Fruit fly (Drosophila melanogaster) whole organism, embryonic: Measurements from ENCODE around the gene Plap.

Source experiments
- Atf3 ChIP-seq: fragments of 200-800 bp; sonication (Bioruptor generic); optimal IDR thresholded peaks from 3 replicates; lab custom pipeline; 2016; ENCODE audit warnings: missing biosample characterization, missing genetic modification characterization
- B-H2 ChIP-seq: fragments of 200-800 bp; sonication (Bioruptor generic); optimal IDR thresholded peaks from 2 replicates; lab custom pipeline; 2018; ENCODE audit warnings: missing biosample characterization, mild to moderate bottlenecking, missing genetic modification characterization
- CG10565 ChIP-seq: fragments of 200-800 bp; sonication (Bioruptor generic); optimal IDR thresholded peaks from 3 replicates; lab custom pipeline; 2016; ENCODE audit warnings: missing biosample characterization, mild to moderate bottlenecking, missing genetic modification characterization
- CG12659 ChIP-seq: fragments of 200-800 bp; sonication (Bioruptor generic); optimal IDR thresholded peaks from 3 replicates; lab custom pipeline; 2017; ENCODE audit warnings: mild to moderate bottlenecking, missing biosample characterization, missing genetic modification reagents, missing genetic modification characterization
- CG13424 ChIP-seq: fragments of 200-800 bp; sonication (Bioruptor generic); optimal IDR thresholded peaks from 2 replicates; lab custom pipeline; 2019; ENCODE audit warnings: missing biosample characterization, mild to moderate bottlenecking, missing genetic modification characterization, moderate library complexity
- CG13775 ChIP-seq: fragments of 200-800 bp; sonication (Bioruptor generic); optimal IDR thresholded peaks from 3 replicates; lab custom pipeline; 2017; ENCODE audit warnings: missing biosample characterization, mild to moderate bottlenecking, missing genetic modification characterization
- CG14710 ChIP-seq: fragments of 200-800 bp; sonication (Bioruptor generic); optimal IDR thresholded peaks from 3 replicates; lab custom pipeline; 2019; ENCODE audit warnings: missing biosample characterization, mild to moderate bottlenecking, missing genetic modification characterization, moderate library complexity
- CG2712 ChIP-seq: fragments of 200-800 bp; optimal IDR thresholded peaks from 3 replicates; lab custom pipeline; 2019; ENCODE audit warnings: missing biosample characterization, mild to moderate bottlenecking, missing genetic modification characterization, moderate library complexity
- CG2889 ChIP-seq: fragments of 200-800 bp; sonication (Bioruptor generic); IDR thresholded peaks from 3 replicates; pipeline ENCODE4 v1.3.6; 2022; ENCODE audit warnings: missing biosample characterization, missing genetic modification characterization
- CG31224 ChIP-seq: fragments of 200-800 bp; sonication (Bioruptor generic); IDR thresholded peaks from 2 replicates; pipeline ENCODE4 v1.3.6; 2022; ENCODE audit warnings: missing biosample characterization, missing genetic modification characterization
- CG33213 ChIP-seq: fragments of 200-800 bp; sonication (Bioruptor generic); optimal IDR thresholded peaks from 3 replicates; lab custom pipeline; 2016; ENCODE audit warnings: missing biosample characterization, missing genetic modification characterization
- CG34376 ChIP-seq: fragments of 200-800 bp; sonication (Bioruptor generic); optimal IDR thresholded peaks from 2 replicates; lab custom pipeline; 2018; ENCODE audit warnings: missing biosample characterization, mild to moderate bottlenecking, missing genetic modification characterization
- CG4730 ChIP-seq: fragments of 200-800 bp; sonication (Bioruptor generic); IDR thresholded peaks from 2 replicates; pipeline ENCODE4 v1.3.6; 2022; ENCODE audit warnings: missing biosample characterization, missing genetic modification characterization
- CG6175 ChIP-seq: fragments of 200-800 bp; sonication (Bioruptor generic); IDR thresholded peaks from 3 replicates; pipeline ENCODE4 v1.3.6; 2022; ENCODE audit warnings: missing biosample characterization, missing genetic modification characterization
- CG6689 ChIP-seq: fragments of 200-800 bp; sonication (Bioruptor generic); IDR thresholded peaks from 2 replicates; pipeline ENCODE4 v1.3.6; 2022; ENCODE audit warnings: missing biosample characterization, missing genetic modification characterization
- CG7556 ChIP-seq: fragments of 200-800 bp; sonication (Bioruptor generic); optimal IDR thresholded peaks from 2 replicates; lab custom pipeline; 2017; ENCODE audit warnings: missing biosample characterization, mild to moderate bottlenecking, missing genetic modification characterization
- CG8290 ChIP-seq, 3 experiments: fragments of 200-800 bp; sonication (Bioruptor generic); optimal IDR thresholded peaks; 2 replicates each; lab custom pipeline; 2016 to 2019; ENCODE audit warnings: missing biosample characterization in 3 of 3, missing genetic modification characterization in 3 of 3, mild to moderate bottlenecking in 2 of 3, moderate library complexity in 1 of 3
- CG8388 ChIP-seq: fragments of 200-800 bp; sonication (Bioruptor generic); optimal IDR thresholded peaks from 2 replicates; lab custom pipeline; 2019; ENCODE audit warnings: missing biosample characterization, mild to moderate bottlenecking, missing genetic modification characterization, moderate library complexity
- D19A ChIP-seq: fragments of 200-800 bp; optimal IDR thresholded peaks from 3 replicates; lab custom pipeline; 2019; ENCODE audit warnings: missing biosample characterization, mild to moderate bottlenecking, missing genetic modification characterization, moderate library complexity
- Dek ChIP-seq: fragments of 200-800 bp; sonication (Bioruptor generic); optimal IDR thresholded peaks from 3 replicates; lab custom pipeline; 2019; ENCODE audit warnings: missing biosample characterization, mild to moderate bottlenecking, missing genetic modification characterization, moderate library complexity
- Dll ChIP-seq: fragments of 200-800 bp; sonication (Bioruptor generic); IDR thresholded peaks from 4 replicates; pipeline ENCODE4 v1.3.6; 2022; ENCODE audit warnings: missing biosample characterization, missing genetic modification characterization; ENCODE audit not compliant: partially characterized antibody
- E2f2 ChIP-seq: fragments of 200-800 bp; sonication (Bioruptor generic); IDR thresholded peaks from 2 replicates; pipeline ENCODE4 v1.3.6; 2022; ENCODE audit warnings: missing biosample characterization, missing genetic modification characterization
- Elba2 ChIP-seq: fragments of 200-800 bp; sonication (Bioruptor generic); optimal IDR thresholded peaks from 3 replicates; lab custom pipeline; 2016; ENCODE audit warnings: missing biosample characterization, missing genetic modification characterization
- Fer3 ChIP-seq: fragments of 200-800 bp; sonication (Bioruptor generic); optimal IDR thresholded peaks from 2 replicates; lab custom pipeline; 2018; ENCODE audit warnings: missing biosample characterization, mild to moderate bottlenecking, missing genetic modification characterization, moderate library complexity
- HmgZ ChIP-seq: fragments of 200-800 bp; sonication (Bioruptor generic); optimal IDR thresholded peaks from 2 replicates; lab custom pipeline; 2018; ENCODE audit warnings: missing biosample characterization, mild to moderate bottlenecking, missing genetic modification characterization
- Hsf ChIP-seq: fragments of 200-800 bp; sonication (Bioruptor generic); optimal IDR thresholded peaks from 3 replicates; lab custom pipeline; 2016; ENCODE audit warnings: missing biosample characterization, missing genetic modification characterization
- MTF-1 ChIP-seq: fragments of 200-800 bp; sonication (Bioruptor generic); optimal IDR thresholded peaks from 2 replicates; lab custom pipeline; 2018; ENCODE audit warnings: missing biosample characterization, mild to moderate bottlenecking, missing genetic modification characterization, borderline replicate concordance
- Myb ChIP-seq: fragments of 200-800 bp; sonication (Bioruptor generic); optimal IDR thresholded peaks from 2 replicates; lab custom pipeline; 2016; ENCODE audit warnings: missing biosample characterization, missing genetic modification characterization
- Nf-YB ChIP-seq: fragments of 200-800 bp; sonication (Bioruptor generic); optimal IDR thresholded peaks from 3 replicates; lab custom pipeline; 2019; ENCODE audit warnings: missing biosample characterization, mild to moderate bottlenecking, missing genetic modification characterization, moderate library complexity
- PHDP ChIP-seq: fragments of 200-800 bp; sonication (Bioruptor generic); optimal IDR thresholded peaks from 3 replicates; lab custom pipeline; 2018; ENCODE audit warnings: missing biosample characterization, mild to moderate bottlenecking, missing genetic modification characterization, moderate library complexity
- Six4 ChIP-seq: fragments of 200-800 bp; sonication (Bioruptor generic); optimal IDR thresholded peaks from 2 replicates; lab custom pipeline; 2016; ENCODE audit warnings: missing biosample characterization, missing genetic modification characterization
- al ChIP-seq: fragments of 200-800 bp; sonication (Bioruptor generic); IDR thresholded peaks from 2 replicates; pipeline ENCODE4 v1.3.6; 2022; ENCODE audit warnings: missing biosample characterization, missing genetic modification characterization
- bbx ChIP-seq: fragments of 200-800 bp; sonication (Bioruptor generic); IDR thresholded peaks from 2 replicates; pipeline ENCODE4 v1.3.6; 2022; ENCODE audit warnings: missing biosample characterization, missing genetic modification characterization; ENCODE audit not compliant: partially characterized antibody
- cato ChIP-seq: fragments of 200-800 bp; sonication (Bioruptor generic); optimal IDR thresholded peaks from 2 replicates; lab custom pipeline; 2016; ENCODE audit warnings: missing biosample characterization, missing genetic modification characterization, borderline replicate concordance
- eve ChIP-seq, 2 experiments: fragments of >200 bp; optimal IDR thresholded peaks; 2 replicates each; lab custom pipeline; 2017; ENCODE audit warnings: missing biosample characterization in 2 of 2, missing genetic modification characterization in 2 of 2
- hb ChIP-seq: fragments of 200-800 bp; sonication (Bioruptor generic); IDR thresholded peaks from 3 replicates; pipeline ENCODE4 v1.3.6; 2022; ENCODE audit warnings: missing biosample characterization, missing genetic modification characterization; ENCODE audit not compliant: partially characterized antibody
- her ChIP-seq: fragments of 200-800 bp; sonication (Bioruptor generic); optimal IDR thresholded peaks from 2 replicates; lab custom pipeline; 2016; ENCODE audit warnings: missing biosample characterization, missing genetic modification characterization
- nau ChIP-seq: fragments of 200-800 bp; sonication (Bioruptor generic); optimal IDR thresholded peaks from 3 replicates; lab custom pipeline; 2017; ENCODE audit warnings: missing biosample characterization, mild to moderate bottlenecking, missing genetic modification characterization, missing genetic modification reagents
- nerfin-1 ChIP-seq: fragments of 200-800 bp; sonication (Bioruptor generic); optimal IDR thresholded peaks from 3 replicates; lab custom pipeline; 2019; ENCODE audit warnings: missing biosample characterization, mild to moderate bottlenecking, missing genetic modification characterization, moderate library complexity
- pho ChIP-seq: fragments of 200-800 bp; sonication (Bioruptor generic); optimal IDR thresholded peaks from 2 replicates; lab custom pipeline; 2016; ENCODE audit warnings: missing biosample characterization, missing genetic modification characterization
- phol ChIP-seq: fragments of 200-800 bp; sonication (Bioruptor generic); optimal IDR thresholded peaks from 3 replicates; lab custom pipeline; 2018; ENCODE audit warnings: missing biosample characterization, mild to moderate bottlenecking, missing genetic modification characterization, moderate library complexity
- slbo ChIP-seq: fragments of 200-800 bp; sonication (Bioruptor generic); IDR thresholded peaks from 2 replicates; pipeline ENCODE4 v1.3.6; 2022; ENCODE audit warnings: missing biosample characterization, missing genetic modification characterization
- sna ChIP-seq: fragments of 200-800 bp; sonication (Bioruptor generic); IDR thresholded peaks from 2 replicates; pipeline ENCODE4 v1.3.6; 2022; ENCODE audit warnings: missing biosample characterization, missing genetic modification characterization; ENCODE audit not compliant: partially characterized antibody
- sqz ChIP-seq: fragments of 200-800 bp; sonication (Bioruptor generic); optimal IDR thresholded peaks from 3 replicates; lab custom pipeline; 2018; ENCODE audit warnings: missing biosample characterization, mild to moderate bottlenecking, missing genetic modification characterization
- sr ChIP-seq: fragments of 200-800 bp; sonication (Bioruptor generic); IDR thresholded peaks from 3 replicates; pipeline ENCODE4 v1.3.6; 2022; ENCODE audit warnings: missing biosample characterization, missing genetic modification characterization
- sug ChIP-seq: fragments of 200-800 bp; optimal IDR thresholded peaks from 2 replicates; lab custom pipeline; 2019; ENCODE audit warnings: missing biosample characterization, mild to moderate bottlenecking, missing genetic modification characterization, moderate library complexity
- tna ChIP-seq: fragments of 200-800 bp; sonication (Bioruptor generic); IDR thresholded peaks from 2 replicates; pipeline ENCODE4 v1.3.6; 2022; ENCODE audit warnings: missing biosample characterization, missing genetic modification characterization; ENCODE audit not compliant: partially characterized antibody
- tx ChIP-seq: fragments of 200-800 bp; sonication (Bioruptor generic); optimal IDR thresholded peaks from 2 replicates; lab custom pipeline; 2016; ENCODE audit warnings: missing biosample characterization, missing genetic modification characterization
- unpg ChIP-seq: fragments of 200-800 bp; sonication (Bioruptor generic); optimal IDR thresholded peaks from 3 replicates; lab custom pipeline; 2018; ENCODE audit warnings: missing biosample characterization, mild to moderate bottlenecking, missing genetic modification characterization, moderate library complexity
- vnd ChIP-seq: fragments of 200-800 bp; sonication (Bioruptor generic); IDR thresholded peaks from 3 replicates; pipeline ENCODE4 v1.3.6; 2022; ENCODE audit warnings: missing biosample characterization, missing genetic modification characterization; ENCODE audit not compliant: partially characterized antibody

Gene Plap

DNA sequence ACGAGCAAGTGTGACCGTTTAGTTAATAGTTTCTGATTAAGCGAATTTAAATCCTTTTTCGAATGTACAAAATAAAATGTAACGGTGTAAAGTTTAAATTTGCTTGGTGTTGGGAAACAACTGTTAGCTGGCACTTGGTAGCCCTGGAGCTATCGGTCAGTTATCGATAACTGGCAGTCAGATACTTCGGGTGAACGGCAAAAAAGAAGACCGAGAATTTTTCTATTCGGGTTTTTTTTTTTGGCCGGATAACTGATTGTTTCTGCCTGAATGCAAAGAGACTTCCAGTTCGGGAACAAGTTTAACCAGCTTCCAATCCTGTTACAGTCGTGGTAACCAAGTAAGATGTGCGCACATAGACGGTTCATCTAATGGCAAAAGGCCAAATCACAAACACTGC, 7.4 kb upstream of the Plap start, which contains the start of gene CG4896 (continued):
- TF ChIP-seq Atf3 (GFP tag; lab: Kevin White, UChicago) (no peak), CG2712 (tag; lab: Kevin White, UChicago) (no peak), bbx (GFP tag; lab: Robert Waterston, UW) (peak; percentile 82), CG14710 (tag; lab: Kevin White, UChicago) (peak; percentile 25), cato (GFP tag; lab: Kevin White, UChicago) (no peak), CG10565 (no peak), CG2889 (GFP tag; lab: Robert Waterston, UW) (no peak), Myb (GFP tag; lab: Kevin White, UChicago) (peak; percentile 99), tna (peak; percentile 26; the same call in 1 of the 2 replicates), sug (tag; lab: Kevin White, UChicago) (no peak), Nf-YB (GFP tag; lab: Kevin White, UChicago) (no peak), E2f2 (GFP tag; lab: Robert Waterston, UW) (peak; percentile 68), Six4 (GFP tag; lab: Kevin White, UChicago) (no peak), CG4730 (GFP tag; lab: Robert Waterston, UW) (no peak), hb (peak; percentile 66; the same call in 2 of the 3 replicates), B-H2 (GFP tag; lab: Kevin White, UChicago) (no peak), sqz (GFP tag; lab: Kevin White, UChicago) (no peak), Elba2 (no peak), CG33213 (peak; percentile 18), MTF-1 (no peak), vnd (GFP tag; lab: Robert Waterston, UW) (peak; percentile 38; the same call in 1 of the 3 replicates), CG7556 (GFP tag; lab: Kevin White, UChicago) (no peak), HmgZ (tag; lab: Kevin White, UChicago) (peak; percentile 37), Dll (GFP tag; lab: Robert Waterston, UW) (peak; percentile 61; the same call in 3 of the 4 replicates), phol (tag; lab: Kevin White, UChicago) (peak; percentile 17), CG13775 (GFP tag; lab: Kevin White, UChicago) (no peak), pho (peak; percentile 18), al (GFP tag; lab: Robert Waterston, UW) (no peak), nerfin-1 (tag; lab: Kevin White, UChicago) (no peak), CG8290 (GFP tag; optimal IDR thresholded peaks at IDR 0.05; lab: Kevin White, UChicago) (peak; percentile 60), CG8290 (tag; optimal IDR thresholded peaks at IDR 0.05; lab: Kevin White, UChicago) (peak in 1 of 2 experiments; percentile 89), Hsf (GFP tag; lab: Kevin White, UChicago) (no peak), CG34376 (GFP tag; lab: Kevin White, UChicago) (peak; percentile 7), CG13424 (no peak), sna (GFP tag; lab: Robert Waterston, UW) (0 out of 2 replicates have a peak, but pooled peaks have one; percentile 48), CG6175 (GFP tag; lab: Robert Waterston, UW) (no peak), tx (GFP tag; lab: Kevin White, UChicago) (no peak), nau (GFP tag; lab: Kevin White, UChicago) (no peak), Dek (no peak), CG12659 (peak; percentile 41), CG8388 (no peak), D19A (tag; lab: Kevin White, UChicago) (no peak), sr (GFP tag; lab: Robert Waterston, UW) (no peak), slbo (peak; percentile 61), Fer3 (tag; lab: Kevin White, UChicago) (no peak), PHDP (no peak), eve (GFP tag; optimal IDR thresholded peaks at IDR 0.05; lab: Kevin White, UChicago) (no peak), unpg (GFP tag; lab: Kevin White, UChicago) (no peak), CG6689 (GFP tag; lab: Robert Waterston, UW) (no peak), CG31224 (GFP tag; lab: Robert Waterston, UW) (no peak), her (GFP tag; lab: Kevin White, UChicago) (peak; percentile 20)
